Worm (Caenorhabditis elegans) whole organism, L1 larva: ENCODE data around the gene mltn-6.

ENCODE experiments used
- C16A3.4 ChIP-seq: fragments of 150-350 bp; optimal IDR thresholded peaks from 2 replicates; lab custom pipeline; 2014; ENCODE audit warnings: missing biosample characterization, missing genetic modification characterization
- Y116A8C.19 ChIP-seq: sonication (generic microtip); optimal IDR thresholded peaks from 2 replicates; lab custom pipeline; 2016; ENCODE audit warnings: missing compliant biosample characterization, missing genetic modification characterization, borderline replicate concordance
- alr-1 ChIP-seq: fragments of 200-800 bp; sonication (Bioruptor generic); optimal IDR thresholded peaks from 2 replicates; lab custom pipeline; 2018; ENCODE audit warnings: borderline replicate concordance, mild to moderate bottlenecking, missing genetic modification characterization, missing compliant biosample characterization
- ama-1 ChIP-seq: fragments of 150-350 bp; optimal IDR thresholded peaks from 2 replicates; lab custom pipeline; 2014
- blmp-1 ChIP-seq: fragments of 150-350 bp; optimal IDR thresholded peaks from 2 replicates; lab custom pipeline; 2014; ENCODE audit warnings: missing biosample characterization, missing genetic modification characterization
- ceh-8 ChIP-seq: fragments of 200-800 bp; sonication (Bioruptor generic); optimal IDR thresholded peaks from 2 replicates; lab custom pipeline; 2018; ENCODE audit warnings: mild to moderate bottlenecking, missing genetic modification characterization, moderate library complexity, missing compliant biosample characterization
- ceh-82 ChIP-seq, 3 experiments: fragments of 150-350 bp in 1 of 3; sonication (generic microtip) in 2 of 3; optimal IDR thresholded peaks; 2 replicates each; lab custom pipeline; 2014 to 2017; ENCODE audit warnings: missing biosample characterization in 3 of 3, missing genetic modification characterization in 3 of 3
- ceh-90 ChIP-seq: sonication (generic microtip); optimal IDR thresholded peaks from 2 replicates; lab custom pipeline; 2016; ENCODE audit warnings: missing genetic modification characterization, missing compliant biosample characterization
- dsc-1 ChIP-seq: sonication (generic microtip); optimal IDR thresholded peaks from 2 replicates; lab custom pipeline; 2016; ENCODE audit warnings: mild to moderate bottlenecking, missing genetic modification characterization, missing compliant biosample characterization
- efl-1 ChIP-seq, 4 experiments: fragments of 150-350 bp; optimal IDR thresholded peaks in 3 of 4; peaks in 1 of 4; 1 replicate in 1 of 4; 2 replicates in 3 of 4; lab custom pipeline; 2014; ENCODE audit warnings: missing biosample characterization in 2 of 4, missing genetic modification characterization in 2 of 4, missing genetic modification reagents in 2 of 4
- egl-13 ChIP-seq: sonication (generic microtip); optimal IDR thresholded peaks from 2 replicates; lab custom pipeline; 2016; ENCODE audit warnings: missing genotype, missing genetic modification reagents, missing genetic modification characterization, missing compliant biosample characterization
- elt-2 ChIP-seq: sonication (generic microtip); optimal IDR thresholded peaks from 2 replicates; lab custom pipeline; 2016; ENCODE audit warnings: missing genetic modification characterization, mild to moderate bottlenecking, inconsistent platforms, missing compliant biosample characterization, missing genetic modification reagents
- elt-3 ChIP-seq, 6 experiments: fragments of 150-350 bp in 1 of 6; sonication (generic microtip); optimal IDR thresholded peaks; 2 replicates each; lab custom pipeline; 2017 to 2018; ENCODE audit warnings: missing biosample characterization in 6 of 6, missing genetic modification characterization in 6 of 6, inconsistent platforms in 1 of 6
- fkh-10 ChIP-seq: sonication (generic microtip); optimal IDR thresholded peaks from 2 replicates; lab custom pipeline; 2017; ENCODE audit warnings: missing biosample characterization, missing genetic modification reagents, missing genetic modification characterization
- fos-1 ChIP-seq: fragments of 150-350 bp; optimal IDR thresholded peaks from 2 replicates; lab custom pipeline; 2014; ENCODE audit warnings: missing biosample characterization, missing genetic modification characterization
- grh-1 ChIP-seq: fragments of 200-800 bp; sonication (Bioruptor generic); IDR thresholded peaks from 2 replicates; pipeline ENCODE4 v1.3.6; 2022; ENCODE audit warnings: missing genetic modification reagents, missing genetic modification characterization, missing compliant biosample characterization
- hlh-17 ChIP-seq: fragments of 200-800 bp; sonication (Bioruptor generic); optimal IDR thresholded peaks from 2 replicates; lab custom pipeline; 2018; ENCODE audit warnings: missing genetic modification characterization, mild to moderate bottlenecking, missing compliant biosample characterization, moderate library complexity, borderline replicate concordance
- hlh-4 ChIP-seq: sonication (generic microtip); optimal IDR thresholded peaks from 2 replicates; lab custom pipeline; 2016; ENCODE audit warnings: mild to moderate bottlenecking, missing genetic modification characterization, missing compliant biosample characterization
- isw-1 ChIP-seq: fragments of 200-800 bp; sonication (Bioruptor generic); IDR thresholded peaks from 2 replicates; pipeline ENCODE4 v1.3.6; 2022; ENCODE audit warnings: missing genetic modification characterization, missing compliant biosample characterization
- lin-13 ChIP-seq: fragments of 150-350 bp; optimal IDR thresholded peaks from 2 replicates; lab custom pipeline; 2014; ENCODE audit warnings: missing biosample characterization, missing genetic modification reagents, missing genetic modification characterization
- lin-14 ChIP-seq: fragments of 200-800 bp; sonication (Bioruptor generic); optimal IDR thresholded peaks from 2 replicates; lab custom pipeline; 2018; ENCODE audit warnings: mild to moderate bottlenecking, missing genetic modification characterization, moderate library complexity, missing compliant biosample characterization
- lin-15B ChIP-seq: fragments of 150-350 bp; sonication (generic microtip); optimal IDR thresholded peaks from 3 replicates; lab custom pipeline; 2014; ENCODE audit warnings: missing biosample characterization, missing genetic modification characterization
- lin-35 ChIP-seq, 2 experiments: fragments of 150-350 bp; optimal IDR thresholded peaks; 2 replicates each; lab custom pipeline; 2014; ENCODE audit warnings: missing biosample characterization in 2 of 2, missing genetic modification characterization in 2 of 2, missing genetic modification reagents in 2 of 2
- lsy-2 ChIP-seq, 2 experiments: fragments of 150-350 bp; optimal IDR thresholded peaks; 2 replicates each; lab custom pipeline; 2014; ENCODE audit warnings: missing biosample characterization in 2 of 2, missing genetic modification characterization in 2 of 2
- mab-9 ChIP-seq: fragments of 200-800 bp; sonication (Bioruptor generic); IDR thresholded peaks from 2 replicates; pipeline ENCODE4 v1.3.6; 2022; ENCODE audit warnings: missing genetic modification reagents, missing genetic modification characterization, missing compliant biosample characterization
- mdl-1 ChIP-seq, 2 experiments: fragments of 150-350 bp; optimal IDR thresholded peaks; 2 replicates each; lab custom pipeline; 2014 to 2017; ENCODE audit warnings: missing biosample characterization in 2 of 2, missing genetic modification characterization in 2 of 2, inconsistent platforms in 1 of 2
- mef-2 ChIP-seq: fragments of 150-350 bp; optimal IDR thresholded peaks from 2 replicates; lab custom pipeline; 2014; ENCODE audit warnings: missing biosample characterization, missing genetic modification characterization
- mep-1 ChIP-seq: fragments of 150-350 bp; optimal IDR thresholded peaks from 2 replicates; lab custom pipeline; 2014; ENCODE audit warnings: missing biosample characterization, missing genetic modification characterization
- nhr-20 ChIP-seq: sonication (generic microtip); optimal IDR thresholded peaks from 2 replicates; lab custom pipeline; 2016; ENCODE audit warnings: mild to moderate bottlenecking, missing genetic modification characterization, missing compliant biosample characterization
- nhr-237 ChIP-seq: fragments of 150-350 bp; optimal IDR thresholded peaks from 2 replicates; lab custom pipeline; 2014; ENCODE audit warnings: missing biosample characterization, missing genetic modification characterization
- nhr-47 ChIP-seq: sonication (generic microtip); optimal IDR thresholded peaks from 2 replicates; lab custom pipeline; 2016; ENCODE audit warnings: mild to moderate bottlenecking, missing genetic modification characterization, moderate library complexity, missing compliant biosample characterization
- nhr-71 ChIP-seq: sonication (generic microtip); optimal IDR thresholded peaks from 2 replicates; lab custom pipeline; 2016; ENCODE audit warnings: mild to moderate bottlenecking, missing genetic modification characterization, moderate library complexity, missing compliant biosample characterization
- nhr-77 ChIP-seq: fragments of 150-350 bp; optimal IDR thresholded peaks from 2 replicates; lab custom pipeline; 2014; ENCODE audit warnings: missing biosample characterization, missing genetic modification characterization
- nhr-84 ChIP-seq: sonication (generic microtip); optimal IDR thresholded peaks from 2 replicates; lab custom pipeline; 2017; ENCODE audit warnings: missing biosample characterization, missing genetic modification characterization
- nhr-85 ChIP-seq: sonication (generic microtip); peaks from one replicate; lab custom pipeline; 2016; ENCODE audit warnings: missing genetic modification characterization, inconsistent platforms, missing compliant biosample characterization
- nhr-90 ChIP-seq: sonication (generic microtip); optimal IDR thresholded peaks from 2 replicates; lab custom pipeline; 2016; ENCODE audit warnings: mild to moderate bottlenecking, missing genetic modification characterization, missing compliant biosample characterization; ENCODE audit not compliant: poor library complexity
- pag-3 ChIP-seq: sonication (generic microtip); optimal IDR thresholded peaks from 2 replicates; lab custom pipeline; 2017; ENCODE audit warnings: missing genetic modification characterization, mild to moderate bottlenecking, missing compliant biosample characterization, antibody characterized with exemption, borderline replicate concordance; ENCODE audit not compliant: insufficient read depth
- rnt-1 ChIP-seq: sonication (generic microtip); optimal IDR thresholded peaks from 2 replicates; lab custom pipeline; 2016; ENCODE audit warnings: mild to moderate bottlenecking, missing genetic modification characterization, moderate library complexity, missing compliant biosample characterization
- snpc-4 ChIP-seq: fragments of 150-350 bp; optimal IDR thresholded peaks from 2 replicates; lab custom pipeline; 2014; ENCODE audit warnings: missing biosample characterization, missing genetic modification characterization
- snu-23 ChIP-seq: sonication (generic microtip); optimal IDR thresholded peaks from 2 replicates; lab custom pipeline; 2016; ENCODE audit warnings: missing genetic modification characterization, missing compliant biosample characterization
- sox-4 ChIP-seq: sonication (generic microtip); optimal IDR thresholded peaks from 2 replicates; lab custom pipeline; 2016; ENCODE audit warnings: missing genetic modification characterization, missing compliant biosample characterization
- sptf-1 ChIP-seq: fragments of 150-350 bp; optimal IDR thresholded peaks from 2 replicates; lab custom pipeline; 2014; ENCODE audit warnings: missing biosample characterization, missing genetic modification characterization
- swsn-7 ChIP-seq: sonication (generic microtip); optimal IDR thresholded peaks from 2 replicates; lab custom pipeline; 2016; ENCODE audit warnings: missing genetic modification characterization, missing compliant biosample characterization
- tbx-2 ChIP-seq: sonication (generic microtip); optimal IDR thresholded peaks from 2 replicates; lab custom pipeline; 2016; ENCODE audit warnings: missing genetic modification characterization, missing compliant biosample characterization
- tlp-1 ChIP-seq: fragments of 150-350 bp; optimal IDR thresholded peaks from 2 replicates; lab custom pipeline; 2014; ENCODE audit warnings: missing biosample characterization, missing genetic modification characterization
- unc-130 ChIP-seq: fragments of 150-350 bp; optimal IDR thresholded peaks from 2 replicates; lab custom pipeline; 2017; ENCODE audit warnings: missing biosample characterization, missing genetic modification characterization, inconsistent platforms
- unc-86 ChIP-seq: sonication (generic microtip); optimal IDR thresholded peaks from 2 replicates; lab custom pipeline; 2016; ENCODE audit warnings: missing genetic modification characterization, missing compliant biosample characterization
- vab-15 ChIP-seq: sonication (generic microtip); optimal IDR thresholded peaks from 2 replicates; lab custom pipeline; 2017; ENCODE audit warnings: missing genotype, mild to moderate bottlenecking, missing genetic modification characterization, missing compliant biosample characterization
- xbp-1 ChIP-seq: sonication (generic microtip); optimal IDR thresholded peaks from 2 replicates; lab custom pipeline; 2016; ENCODE audit warnings: missing genetic modification characterization, missing compliant biosample characterization
- zag-1 ChIP-seq: fragments of 150-350 bp; optimal IDR thresholded peaks from 2 replicates; lab custom pipeline; 2014; ENCODE audit warnings: missing biosample characterization, missing genetic modification characterization
- ztf-11 ChIP-seq, 2 experiments: sonication (generic microtip); optimal IDR thresholded peaks; 2 replicates each; lab custom pipeline; 2016 to 2017; ENCODE audit warnings: missing genetic modification characterization in 2 of 2, missing biosample characterization in 1 of 2, missing compliant biosample characterization in 1 of 2
- ztf-4 ChIP-seq: fragments of 150-350 bp; optimal IDR thresholded peaks from 2 replicates; lab custom pipeline; 2014; ENCODE audit warnings: missing biosample characterization, missing genetic modification characterization

Gene mltn-6

ce11 chrV:349054-349453 lies 15.7 kb upstream of the mltn-6 start, which contains the start of gene atg-9:
Gene atg-9 (plus strand): TSS chrV:349385.
- TF ChIP-seq mep-1 (peak; percentile 88), mdl-1 (tag; optimal IDR thresholded peaks at IDR 0.05; lab: Kevin White, UChicago) (peak in 1 of 2 experiments; percentile 98), lin-15B (tag; lab: Kevin White, UChicago) (peak; percentile 34), lin-13 (peak; percentile 80), zag-1 (no peak), mef-2 (tag; lab: Kevin White, UChicago) (no peak), dsc-1 (peak; percentile 33), nhr-84 (tag; lab: Kevin White, UChicago) (no peak), lsy-2 (tag; optimal IDR thresholded peaks at IDR 0.05; lab: Kevin White, UChicago) (peak; percentile 70 to 77), unc-130 (tag; lab: Kevin White, UChicago) (peak; percentile 56), tlp-1 (no peak), nhr-237 (peak; percentile 9), lin-35 (GFP tag; optimal IDR thresholded peaks at IDR 0.05; lab: Kevin White, UChicago) (peak; percentile 56 to 85), ceh-82 (tag; optimal IDR thresholded peaks at IDR 0.05; lab: Kevin White, UChicago) (peak; percentile 42 to 78 (median 51)), hlh-17 (GFP tag; lab: Kevin White, UChicago) (no peak), mab-9 (GFP tag; lab: Robert Waterston, UW) (0 out of 2 replicates have a peak, but pooled peaks have one; percentile 16), nhr-90 (tag; lab: Kevin White, UChicago) (peak; percentile 68), snpc-4 (tag; lab: Kevin White, UChicago) (peak; percentile 44), grh-1 (GFP tag; lab: Robert Waterston, UW) (peak; percentile 88), hlh-4 (no peak), blmp-1 (tag; lab: Kevin White, UChicago) (peak; percentile 72), elt-2 (peak; percentile 36), elt-3 (tag; optimal IDR thresholded peaks at IDR 0.05; lab: Kevin White, UChicago) (peak in 3 of 6 experiments; percentile 47 to 70 (median 64)), snu-23 (GFP tag; lab: Kevin White, UChicago) (peak; percentile 75), egl-13 (tag; lab: Kevin White, UChicago) (no peak), nhr-47 (tag; lab: Kevin White, UChicago) (peak; percentile 63), lin-14 (GFP tag; lab: Kevin White, UChicago) (peak; percentile 97), sox-4 (tag; lab: Kevin White, UChicago) (no peak), xbp-1 (tag; lab: Kevin White, UChicago) (peak; percentile 40), ama-1 (lab: Kevin White, UChicago) (peak; percentile 67), vab-15 (peak; percentile 69), ztf-11 (tag; optimal IDR thresholded peaks at IDR 0.05; lab: Kevin White, UChicago) (peak in 1 of 2 experiments; percentile 32), swsn-7 (tag; lab: Kevin White, UChicago) (peak; percentile 46), pag-3 (tag; lab: Kevin White, UChicago) (peak; percentile 37), C16A3.4 (tag; lab: Kevin White, UChicago) (peak; percentile 88), tbx-2 (peak; percentile 43), sptf-1 (tag; lab: Kevin White, UChicago) (no peak), nhr-71 (tag; lab: Kevin White, UChicago) (peak; percentile 78), isw-1 (GFP tag; lab: Robert Waterston, UW) (peak; percentile 31; the same call in 1 of the 2 replicates), fos-1 (no peak), efl-1 (optimal IDR thresholded peaks at IDR 0.05; lab: Kevin White, UChicago) (peak; percentile 65 to 71), efl-1 (GFP tag; optimal IDR thresholded peaks at IDR 0.05 in 1 of 2; lab: Kevin White, UChicago) (peak; percentile 68 to 96), fkh-10 (GFP tag; lab: Kevin White, UChicago) (no peak), ztf-4 (tag; lab: Kevin White, UChicago) (peak; percentile 32), ceh-8 (peak; percentile 3), alr-1 (tag; lab: Kevin White, UChicago) (no peak), unc-86 (tag; lab: Kevin White, UChicago) (peak; percentile 3), nhr-77 (tag; lab: Kevin White, UChicago) (peak; percentile 58), nhr-20 (tag; lab: Kevin White, UChicago) (peak; percentile 78), rnt-1 (tag; lab: Kevin White, UChicago) (peak; percentile 61), Y116A8C.19 (tag; lab: Kevin White, UChicago) (no peak), ceh-90 (no peak), nhr-85 (tag; lab: Kevin White, UChicago) (peak; percentile 89)
